Worm (Caenorhabditis elegans) whole organism, L2 larva: ENCODE results near the gene rps-14.

Experiments
- R02D3.7 ChIP-seq: fragments of 150-350 bp; optimal IDR thresholded peaks from 2 replicates; lab custom pipeline; 2014; ENCODE audit warnings: missing biosample characterization, missing genetic modification characterization
- alr-1 ChIP-seq: fragments of 150-350 bp; optimal IDR thresholded peaks from 2 replicates; lab custom pipeline; 2014; ENCODE audit warnings: missing biosample characterization, missing genetic modification characterization
- blmp-1 ChIP-seq: sonication (generic microtip); optimal IDR thresholded peaks from 2 replicates; lab custom pipeline; 2017; ENCODE audit warnings: missing genetic modification characterization, mild to moderate bottlenecking, missing compliant biosample characterization, antibody characterized with exemption, moderate library complexity; ENCODE audit not compliant: insufficient read depth
- zag-1 ChIP-seq: fragments of 150-350 bp; optimal IDR thresholded peaks from 2 replicates; lab custom pipeline; 2014; ENCODE audit warnings: missing biosample characterization, missing genetic modification characterization

ce11 chrIII:7199467-7199866, 20.1 kb upstream of the rps-14 start:
- TF ChIP-seq R02D3.7 (no peak), zag-1 (tag; lab: Kevin White, UChicago) (no peak), alr-1 (tag; lab: Kevin White, UChicago) (no peak), blmp-1 (peak; percentile 93)
